Worm (Caenorhabditis elegans): ENCODE measurements around the gene cest-7.
A peak's percentile ranks its signal among the peaks of the same experiment; 100 is the strongest.

Gene cest-7

DNA sequence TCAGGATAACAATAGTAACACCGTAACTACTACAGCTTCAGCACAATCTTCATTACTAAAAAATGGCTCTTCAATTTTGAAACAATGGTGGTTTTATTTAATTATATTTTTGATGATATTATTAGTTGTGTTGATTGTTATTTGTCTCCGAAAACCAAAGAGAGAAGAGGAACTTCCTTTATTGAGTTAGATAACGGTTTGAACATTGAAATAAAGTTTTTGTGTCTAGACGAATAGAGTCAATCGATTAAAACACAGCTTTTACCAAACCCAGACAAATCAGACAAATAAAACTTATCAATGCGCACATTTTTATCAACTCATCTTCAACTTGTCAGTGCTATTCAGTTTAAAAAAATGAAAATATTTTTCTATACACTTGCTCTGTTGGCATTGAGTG, at the start of gene cest-7:
Gene cest-7, plus strand, starts transcription at position 301 of the 400 bp plus-strand sequence.
- TF ChIP-seq ces-1 (GFP tag; optimal IDR thresholded peaks at IDR 0.05) (no peak), nhr-76 (tag; optimal IDR thresholded peaks at IDR 0.05) (no peak), lin-13 (tag; optimal IDR thresholded peaks at IDR 0.05) (no peak), lsy-2 (tag; optimal IDR thresholded peaks at IDR 0.05) (no peak), elt-3 (tag; optimal IDR thresholded peaks at IDR 0.05) (no peak), flh-1 (GFP tag; optimal IDR thresholded peaks at IDR 0.05) (no peak), elt-1 (tag; optimal IDR thresholded peaks at IDR 0.05; ENCODE audit: borderline replicate concordance, insufficient read depth) (no peak), zip-8 (tag; optimal IDR thresholded peaks at IDR 0.05) (no peak), sptf-1 (tag; optimal IDR thresholded peaks at IDR 0.05) (no peak), tbx-8 (GFP tag; optimal IDR thresholded peaks at IDR 0.05) (no peak), drap-1 (GFP tag; optimal IDR thresholded peaks at IDR 0.05) (no peak)

DNA sequence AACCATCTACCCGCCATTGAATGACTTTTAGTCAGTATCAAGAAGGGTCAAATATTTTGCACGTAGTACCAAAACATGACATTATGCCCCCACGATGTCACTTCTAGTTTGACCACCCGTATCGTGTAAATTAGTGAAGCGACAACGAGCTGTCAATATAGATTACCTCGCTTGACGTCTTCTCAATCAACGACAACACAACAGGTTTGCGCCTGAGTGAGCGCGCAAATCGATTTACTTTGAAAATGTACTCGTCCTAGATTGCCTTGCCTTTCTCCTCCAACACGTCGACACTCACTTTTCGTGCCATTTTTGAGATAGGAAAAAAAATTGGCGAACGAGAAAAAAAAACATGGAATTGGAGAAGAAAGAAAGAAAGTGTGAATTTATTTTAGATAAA, 49.1 kb upstream of the cest-7 start:
- TF ChIP-seq nhr-76 (tag; optimal IDR thresholded peaks at IDR 0.05) = no peak
- TF ChIP-seq unc-62 (GFP tag; optimal IDR thresholded peaks at IDR 0.05) = peak; percentile 92
- TF ChIP-seq mab-5 (tag; optimal IDR thresholded peaks at IDR 0.05) = no peak
- TF ChIP-seq ces-1 (GFP tag; optimal IDR thresholded peaks at IDR 0.05) = peak; percentile 63
- no peak for TF ChIP-seq ztf-11 (tag; optimal IDR thresholded peaks at IDR 0.05)
- TF ChIP-seq flh-1 (GFP tag; optimal IDR thresholded peaks at IDR 0.05) = no peak
- TF ChIP-seq M03D4.4 (tag; optimal IDR thresholded peaks at IDR 0.05) = no peak
- TF ChIP-seq ceh-39 (tag; optimal IDR thresholded peaks at IDR 0.05) = no peak
- no peak for TF ChIP-seq mep-1 (tag; optimal IDR thresholded peaks at IDR 0.05)
- TF ChIP-seq lin-32 (GFP tag; optimal IDR thresholded peaks at IDR 0.05) = no peak

DNA sequence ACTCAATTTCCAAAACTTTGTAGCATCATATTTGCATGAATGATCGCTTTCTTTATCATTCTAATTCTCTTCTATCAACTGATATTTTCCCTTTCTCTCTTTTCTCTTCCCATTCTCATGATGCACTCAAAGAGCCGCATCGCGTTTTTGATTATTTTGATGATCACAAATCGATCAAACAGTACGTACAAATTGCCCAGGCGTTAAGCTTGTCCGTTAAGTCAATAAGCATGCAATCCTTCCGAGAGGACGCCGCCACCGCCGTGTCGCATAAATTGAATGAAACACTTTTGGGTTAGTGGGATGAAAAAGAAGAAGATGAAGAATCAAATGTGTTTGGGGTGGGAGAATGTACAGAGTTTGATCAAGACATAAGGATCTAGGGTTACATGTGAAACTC, 48.1 kb upstream of the cest-7 start:
- no peak for TF ChIP-seq elt-3 (tag; optimal IDR thresholded peaks at IDR 0.05)
- no peak for TF ChIP-seq unc-62 (GFP tag; optimal IDR thresholded peaks at IDR 0.05)
- TF ChIP-seq ztf-11 (tag; optimal IDR thresholded peaks at IDR 0.05) = no peak
- no peak for TF ChIP-seq ceh-43 (GFP tag; optimal IDR thresholded peaks at IDR 0.05)
- no peak for TF ChIP-seq lin-32 (GFP tag; optimal IDR thresholded peaks at IDR 0.05)
- peak; percentile 70 for TF ChIP-seq ces-1 (GFP tag; optimal IDR thresholded peaks at IDR 0.05)
- TF ChIP-seq ham-2 (GFP tag; optimal IDR thresholded peaks at IDR 0.05) = no peak
- no peak for TF ChIP-seq blmp-1 (tag; optimal IDR thresholded peaks at IDR 0.05)
- no peak for TF ChIP-seq nhr-28 (tag; optimal IDR thresholded peaks at IDR 0.05)
- TF ChIP-seq lin-13 (tag; optimal IDR thresholded peaks at IDR 0.05) = no peak
- TF ChIP-seq snpc-4 (tag; optimal IDR thresholded peaks at IDR 0.05) = no peak
- TF ChIP-seq pha-4 (tag; optimal IDR thresholded peaks at IDR 0.05) = peak; percentile 75
- TF ChIP-seq sem-2 (GFP tag; optimal IDR thresholded peaks at IDR 0.05) = no peak

DNA sequence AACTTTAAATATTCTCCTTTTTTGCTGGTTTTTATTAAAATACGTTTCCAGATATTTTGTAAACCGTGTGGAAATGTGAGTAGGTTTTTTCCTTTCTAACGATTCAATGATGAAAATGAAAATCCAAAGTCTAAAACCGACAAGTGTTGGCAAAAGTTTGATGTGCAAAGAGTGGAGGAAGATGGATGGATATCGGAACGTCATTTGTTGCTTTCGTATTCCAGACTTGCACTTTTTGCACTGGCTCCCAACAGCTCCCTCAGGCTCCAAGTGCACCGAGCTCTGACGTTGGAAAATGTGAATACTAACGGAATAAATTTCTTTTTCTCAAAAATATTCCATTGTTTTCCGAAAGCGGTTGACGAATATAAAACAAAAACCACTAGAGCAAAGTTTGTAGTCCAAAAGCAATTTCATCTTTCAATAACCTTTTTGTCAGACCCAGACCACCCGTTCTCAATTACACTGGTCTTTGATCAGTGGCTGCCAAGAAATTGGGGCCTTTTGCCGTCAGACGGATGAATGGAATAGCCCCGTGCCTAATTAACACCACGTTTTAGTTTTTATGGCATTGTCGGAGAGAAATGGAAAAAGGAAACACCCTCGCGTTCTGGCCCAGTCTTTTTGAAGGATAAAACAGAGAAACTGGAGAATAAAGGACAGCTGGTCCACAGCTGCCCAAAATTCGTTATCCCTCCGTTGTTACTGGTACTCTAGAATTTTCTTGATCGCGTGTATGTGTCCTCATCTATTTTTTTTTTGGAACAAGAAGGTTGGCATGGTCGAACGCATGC, 46.9 kb upstream of the cest-7 start:
- TF ChIP-seq cnd-1 (tag; optimal IDR thresholded peaks at IDR 0.05) = peak; percentile 58
- TF ChIP-seq ceh-83 (GFP tag; optimal IDR thresholded peaks at IDR 0.05) = peak; percentile 37
- TF ChIP-seq lin-32 (GFP tag; optimal IDR thresholded peaks at IDR 0.05) = peak; percentile 99
- TF ChIP-seq nhr-12 (tag; optimal IDR thresholded peaks at IDR 0.05) = no peak
- TF ChIP-seq mep-1 (tag; optimal IDR thresholded peaks at IDR 0.05) = no peak
- TF ChIP-seq nhr-28 (tag; optimal IDR thresholded peaks at IDR 0.05) = no peak
- peak; percentile 59 for TF ChIP-seq hlh-1 (tag; optimal IDR thresholded peaks at IDR 0.05)
- TF ChIP-seq ces-1 (GFP tag; optimal IDR thresholded peaks at IDR 0.05) = peak; percentile 63
- TF ChIP-seq nhr-76 (tag; optimal IDR thresholded peaks at IDR 0.05) = no peak
- peak; percentile 38 for TF ChIP-seq nhr-2 (tag; optimal IDR thresholded peaks at IDR 0.05)
- TF ChIP-seq snpc-4 (tag; optimal IDR thresholded peaks at IDR 0.05) = no peak
- no peak for TF ChIP-seq ham-2 (GFP tag; optimal IDR thresholded peaks at IDR 0.05)
- no peak for TF ChIP-seq lin-13 (tag; optimal IDR thresholded peaks at IDR 0.05)
- peak; percentile 35 for TF ChIP-seq ceh-43 (GFP tag; optimal IDR thresholded peaks at IDR 0.05)
- TF ChIP-seq ztf-11 (tag; optimal IDR thresholded peaks at IDR 0.05) = no peak
- TF ChIP-seq unc-39 (tag; optimal IDR thresholded peaks at IDR 0.05) = no peak
- TF ChIP-seq mls-2 (tag; optimal IDR thresholded peaks at IDR 0.05) = peak; percentile 62

Measured in whole organism, mixed stage, embryonic.